Fruit fly (Drosophila melanogaster) whole organism, embryonic: ENCODE measurements around the gene CG11356.
A peak's percentile ranks its signal among the peaks of the same experiment; 100 is the strongest.

ENCODE experiments used
- Abd-B ChIP-seq: fragments of 200-800 bp; sonication (Bioruptor generic); optimal IDR thresholded peaks from 2 replicates; lab custom pipeline; 2018; ENCODE audit warnings: missing biosample characterization, mild to moderate bottlenecking, missing genetic modification characterization, moderate library complexity
- Ada2b ChIP-seq: fragments of 200-800 bp; sonication (Bioruptor generic); IDR thresholded peaks from 2 replicates; pipeline ENCODE4 v1.3.6; 2022; ENCODE audit warnings: missing biosample characterization, missing genetic modification characterization
- Awh ChIP-seq: fragments of 200-800 bp; sonication (Bioruptor generic); IDR thresholded peaks from 2 replicates; pipeline ENCODE4, ENCODE4 v1.3.6; 2022; ENCODE audit warnings: missing biosample characterization, missing genetic modification characterization
- CG10274 ChIP-seq: fragments of 200-800 bp; sonication (Bioruptor generic); optimal IDR thresholded peaks from 3 replicates; lab custom pipeline; 2017; ENCODE audit warnings: missing biosample characterization, mild to moderate bottlenecking, missing genetic modification characterization
- CG10654 ChIP-seq: fragments of 200-800 bp; sonication (Bioruptor generic); optimal IDR thresholded peaks from 2 replicates; lab custom pipeline; 2016; ENCODE audit warnings: missing biosample characterization, missing genetic modification characterization
- CG12104 ChIP-seq: fragments of 200-800 bp; sonication (Bioruptor generic); optimal IDR thresholded peaks from 3 replicates; lab custom pipeline; 2016; ENCODE audit warnings: missing biosample characterization, missing genetic modification characterization
- CG12299 ChIP-seq: fragments of 200-800 bp; sonication (Bioruptor generic); optimal IDR thresholded peaks from 2 replicates; lab custom pipeline; 2018; ENCODE audit warnings: missing biosample characterization, mild to moderate bottlenecking, missing genetic modification characterization
- CG12942 ChIP-seq: fragments of 200-800 bp; sonication (Bioruptor generic); optimal IDR thresholded peaks from 3 replicates; lab custom pipeline; 2016; ENCODE audit warnings: missing biosample characterization, missing genetic modification characterization
- CG13296 ChIP-seq: fragments of 200-800 bp; sonication (Bioruptor generic); optimal IDR thresholded peaks from 3 replicates; lab custom pipeline; 2018; ENCODE audit warnings: missing biosample characterization, mild to moderate bottlenecking, missing genetic modification characterization
- CG13775 ChIP-seq: fragments of 200-800 bp; sonication (Bioruptor generic); optimal IDR thresholded peaks from 3 replicates; lab custom pipeline; 2017; ENCODE audit warnings: missing biosample characterization, mild to moderate bottlenecking, missing genetic modification characterization
- CG15479 ChIP-seq: fragments of 200-800 bp; sonication (Bioruptor generic); optimal IDR thresholded peaks from 3 replicates; lab custom pipeline; 2019; ENCODE audit warnings: missing biosample characterization, mild to moderate bottlenecking, missing genetic modification characterization, moderate library complexity
- CG1603 ChIP-seq: fragments of 200-800 bp; sonication (Bioruptor generic); optimal IDR thresholded peaks from 2 replicates; lab custom pipeline; 2019; ENCODE audit warnings: missing biosample characterization, mild to moderate bottlenecking, missing genetic modification characterization, moderate library complexity
- CG16863 ChIP-seq: fragments of 200-800 bp; sonication (Bioruptor generic); optimal IDR thresholded peaks from 3 replicates; lab custom pipeline; 2016; ENCODE audit warnings: missing biosample characterization, missing genetic modification characterization
- CG17186 ChIP-seq: fragments of 200-800 bp; sonication (Bioruptor generic); optimal IDR thresholded peaks from 3 replicates; lab custom pipeline; 2017; ENCODE audit warnings: missing biosample characterization, missing genetic modification reagents, missing genetic modification characterization
- CG17328 ChIP-seq: fragments of 200-800 bp; sonication (Bioruptor generic); IDR thresholded peaks from 2 replicates; pipeline ENCODE4 v1.3.6; 2022; ENCODE audit warnings: missing biosample characterization, missing genetic modification characterization
- CG17359 ChIP-seq: fragments of 200-800 bp; sonication (Bioruptor generic); optimal IDR thresholded peaks from 3 replicates; lab custom pipeline; 2018; ENCODE audit warnings: missing biosample characterization, mild to moderate bottlenecking, missing genetic modification characterization, moderate library complexity
- CG17385 ChIP-seq: fragments of 200-800 bp; sonication (Bioruptor generic); optimal IDR thresholded peaks from 3 replicates; lab custom pipeline; 2018; ENCODE audit warnings: missing biosample characterization, mild to moderate bottlenecking, missing genetic modification characterization
- CG18011 ChIP-seq: fragments of 200-800 bp; sonication (Bioruptor generic); optimal IDR thresholded peaks from 2 replicates; lab custom pipeline; 2017; ENCODE audit warnings: missing biosample characterization, missing genetic modification characterization, mild to moderate bottlenecking, moderate library complexity, missing genotype
- CG2199 ChIP-seq: fragments of 200-800 bp; sonication (Bioruptor generic); IDR thresholded peaks from 3 replicates; pipeline ENCODE4 v1.3.6; 2022; ENCODE audit warnings: missing biosample characterization, missing genetic modification characterization
- CG2712 ChIP-seq: fragments of 200-800 bp; optimal IDR thresholded peaks from 3 replicates; lab custom pipeline; 2019; ENCODE audit warnings: missing biosample characterization, mild to moderate bottlenecking, missing genetic modification characterization, moderate library complexity
- CG30431 ChIP-seq: fragments of 200-800 bp; sonication (Bioruptor generic); optimal IDR thresholded peaks from 2 replicates; lab custom pipeline; 2017; ENCODE audit warnings: missing biosample characterization, missing genetic modification characterization
- CG32532 ChIP-seq: fragments of 200-800 bp; sonication (Bioruptor generic); IDR thresholded peaks from 2 replicates; pipeline ENCODE4 v1.3.6; 2022; ENCODE audit warnings: missing biosample characterization, missing genetic modification characterization
- CG6254 ChIP-seq: fragments of 200-800 bp; sonication (Bioruptor generic); optimal IDR thresholded peaks from 3 replicates; lab custom pipeline; 2017; ENCODE audit warnings: mild to moderate bottlenecking, missing biosample characterization, missing genetic modification reagents, missing genetic modification characterization
- CG7786 ChIP-seq: fragments of 200-800 bp; sonication (Bioruptor generic); optimal IDR thresholded peaks from 2 replicates; lab custom pipeline; 2016; ENCODE audit warnings: missing biosample characterization, missing genetic modification characterization
- CG8089 ChIP-seq: fragments of 200-800 bp; sonication (Bioruptor generic); optimal IDR thresholded peaks from 3 replicates; lab custom pipeline; 2016; ENCODE audit warnings: missing biosample characterization, missing genetic modification characterization
- CG9876 ChIP-seq: fragments of 200-800 bp; sonication (Bioruptor generic); optimal IDR thresholded peaks from 2 replicates; lab custom pipeline; 2016; ENCODE audit warnings: missing biosample characterization, missing genetic modification characterization
- CTCF ChIP-seq: fragments of 200-800 bp; sonication (Bioruptor generic); optimal IDR thresholded peaks from 2 replicates; lab custom pipeline; 2017; ENCODE audit warnings: missing biosample characterization, mild to moderate bottlenecking, missing genetic modification characterization, moderate library complexity
- CoRest ChIP-seq: fragments of 200-800 bp; sonication (Bioruptor generic); optimal IDR thresholded peaks from 3 replicates; lab custom pipeline; 2018; ENCODE audit warnings: missing biosample characterization, mild to moderate bottlenecking, missing genetic modification characterization, moderate library complexity
- Drgx ChIP-seq: fragments of 200-800 bp; sonication (Bioruptor generic); IDR thresholded peaks from 2 replicates; pipeline ENCODE4 v1.3.6; 2022; ENCODE audit warnings: missing biosample characterization, missing genetic modification characterization
- HLH3B ChIP-seq: fragments of 200-800 bp; sonication (Bioruptor generic); IDR thresholded peaks from 2 replicates; pipeline ENCODE4 v1.3.6; 2022; ENCODE audit warnings: missing biosample characterization, missing genetic modification characterization
- Hmr ChIP-seq: fragments of 200-800 bp; sonication (Bioruptor generic); optimal IDR thresholded peaks from 3 replicates; lab custom pipeline; 2017; ENCODE audit warnings: mild to moderate bottlenecking, missing biosample characterization, missing genetic modification reagents, missing genetic modification characterization
- Hr51 ChIP-seq, 2 experiments: fragments of 200-800 bp; sonication (Bioruptor generic); optimal IDR thresholded peaks; 2 replicates in 1 of 2; 3 replicates in 1 of 2; lab custom pipeline; 2016 to 2018; ENCODE audit warnings: missing biosample characterization in 2 of 2, missing genetic modification characterization in 2 of 2, mild to moderate bottlenecking in 1 of 2, moderate library complexity in 1 of 2
- Med ChIP-seq: fragments of 200-800 bp; sonication (Bioruptor generic); peaks from one replicate; lab custom pipeline; 2016; ENCODE audit warnings: missing biosample characterization, missing genetic modification characterization, mild to moderate bottlenecking, inconsistent platforms, moderate library complexity
- Nf-YA ChIP-seq: fragments of 200-800 bp; sonication (Bioruptor generic); IDR thresholded peaks from 2 replicates; pipeline ENCODE4 v1.3.6; 2022; ENCODE audit warnings: missing biosample characterization, missing genetic modification characterization
- caup ChIP-seq: fragments of 200-800 bp; sonication (Bioruptor generic); optimal IDR thresholded peaks from 3 replicates; lab custom pipeline; 2017; ENCODE audit warnings: missing biosample characterization, mild to moderate bottlenecking, missing genetic modification characterization, moderate library complexity; ENCODE audit not compliant: severe bottlenecking
- crol ChIP-seq: fragments of 200-800 bp; sonication (Bioruptor generic); IDR thresholded peaks from 2 replicates; pipeline ENCODE4 v1.3.6; 2022; ENCODE audit warnings: missing biosample characterization, missing genetic modification characterization
- danr ChIP-seq: fragments of 200-800 bp; sonication (Bioruptor generic); IDR thresholded peaks from 2 replicates; pipeline ENCODE4 v1.3.6; 2022; ENCODE audit warnings: missing biosample characterization, missing genetic modification characterization
- disco-r ChIP-seq: fragments of 200-800 bp; sonication (Bioruptor generic); optimal IDR thresholded peaks from 2 replicates; lab custom pipeline; 2016; ENCODE audit warnings: missing biosample characterization, missing genetic modification characterization
- ewg ChIP-seq: fragments of 200-800 bp; sonication (Bioruptor generic); optimal IDR thresholded peaks from 3 replicates; lab custom pipeline; 2017; ENCODE audit warnings: mild to moderate bottlenecking, missing biosample characterization, missing genetic modification reagents, missing genetic modification characterization
- exex ChIP-seq: fragments of 200-800 bp; sonication (Bioruptor generic); optimal IDR thresholded peaks from 4 replicates; lab custom pipeline; 2018; ENCODE audit warnings: missing biosample characterization, mild to moderate bottlenecking, missing genetic modification characterization, moderate library complexity
- jumu ChIP-seq: fragments of 200-800 bp; sonication (Bioruptor generic); optimal IDR thresholded peaks from 3 replicates; lab custom pipeline; 2016; ENCODE audit warnings: missing biosample characterization, missing genetic modification characterization
- knrl ChIP-seq: fragments of 200-800 bp; sonication (Bioruptor generic); IDR thresholded peaks from 3 replicates; pipeline ENCODE4 v1.3.6; 2022; ENCODE audit warnings: missing biosample characterization, missing genetic modification characterization; ENCODE audit not compliant: partially characterized antibody
- pfk ChIP-seq: fragments of 200-800 bp; sonication (Bioruptor generic); optimal IDR thresholded peaks from 2 replicates; lab custom pipeline; 2018; ENCODE audit warnings: missing biosample characterization, mild to moderate bottlenecking, missing genetic modification characterization, moderate library complexity
- pros ChIP-seq: fragments of 200-800 bp; sonication (Bioruptor generic); optimal IDR thresholded peaks from 3 replicates; lab custom pipeline; 2019; ENCODE audit warnings: missing biosample characterization, mild to moderate bottlenecking, missing genetic modification characterization, moderate library complexity
- psq ChIP-seq: fragments of 200-800 bp; sonication (Bioruptor generic); optimal IDR thresholded peaks from 2 replicates; lab custom pipeline; 2017; ENCODE audit warnings: missing biosample characterization, missing genetic modification characterization
- ranshi ChIP-seq: fragments of 200-800 bp; sonication (Bioruptor generic); IDR thresholded peaks from 2 replicates; pipeline ENCODE4 v1.3.6; 2022; ENCODE audit warnings: missing biosample characterization, missing genetic modification characterization
- run ChIP-seq: fragments of 200-800 bp; sonication (Bioruptor generic); optimal IDR thresholded peaks from 3 replicates; lab custom pipeline; 2018; ENCODE audit warnings: missing biosample characterization, mild to moderate bottlenecking, missing genetic modification characterization
- shn ChIP-seq: fragments of 200-800 bp; sonication (Bioruptor generic); optimal IDR thresholded peaks from 3 replicates; lab custom pipeline; 2016; ENCODE audit warnings: missing biosample characterization, missing genetic modification characterization
- sug ChIP-seq: fragments of 200-800 bp; optimal IDR thresholded peaks from 2 replicates; lab custom pipeline; 2019; ENCODE audit warnings: missing biosample characterization, mild to moderate bottlenecking, missing genetic modification characterization, moderate library complexity
- toy ChIP-seq: fragments of 200-800 bp; sonication (Bioruptor generic); IDR thresholded peaks from 2 replicates; pipeline ENCODE4 v1.3.6; 2022; ENCODE audit warnings: missing biosample characterization, missing genetic modification characterization
- tx ChIP-seq: fragments of 200-800 bp; sonication (Bioruptor generic); optimal IDR thresholded peaks from 2 replicates; lab custom pipeline; 2016; ENCODE audit warnings: missing biosample characterization, missing genetic modification characterization

The CG11356 gene

dm6 chrX:12082244-12082643, 21.4 kb downstream of the CG11356 start (continued):
- TF ChIP-seq Hr51 (GFP tag; optimal IDR thresholded peaks at IDR 0.05; lab: Kevin White, UChicago) (peak in 1 of 2 experiments; percentile 20), CG7786 (GFP tag; lab: Kevin White, UChicago) (no peak), Ada2b (no peak), CTCF (GFP tag; lab: Kevin White, UChicago) (no peak), danr (no peak), shn (no peak), knrl (GFP tag; lab: Robert Waterston, UW) (no peak), CG2712 (tag; lab: Kevin White, UChicago) (peak; percentile 29), Med (GFP tag; lab: Kevin White, UChicago) (peak; percentile 67), CG17385 (GFP tag; lab: Kevin White, UChicago) (peak; percentile 5), CG8089 (GFP tag; lab: Kevin White, UChicago) (no peak), ewg (GFP tag; lab: Kevin White, UChicago) (no peak), CG17359 (tag; lab: Kevin White, UChicago) (peak; percentile 7), ranshi (0 out of 2 replicates have a peak, but pooled peaks have one; percentile 7), CG2199 (GFP tag; lab: Robert Waterston, UW) (no peak), disco-r (GFP tag; lab: Kevin White, UChicago) (no peak), toy (GFP tag; lab: Robert Waterston, UW) (no peak), CG30431 (GFP tag; lab: Kevin White, UChicago) (no peak), psq (GFP tag; lab: Kevin White, UChicago) (no peak), CoRest (tag; lab: Kevin White, UChicago) (peak; percentile 6), run (tag; lab: Kevin White, UChicago) (no peak), CG10654 (no peak)

dm6 chrX:12076243-12076642, 27.4 kb downstream of the CG11356 start:
- TF ChIP-seq Abd-B (GFP tag; lab: Kevin White, UChicago) (peak; percentile 8), CG17186 (GFP tag; lab: Kevin White, UChicago) (no peak), tx (GFP tag; lab: Kevin White, UChicago) (no peak), pros (GFP tag; lab: Kevin White, UChicago) (peak; percentile 27), Drgx (no peak), CG32532 (no peak), Awh (GFP tag; lab: Robert Waterston, UW) (no peak), CG12104 (no peak), crol (GFP tag; lab: Robert Waterston, UW) (no peak), CG12299 (tag; lab: Kevin White, UChicago) (no peak), CG15479 (GFP tag; lab: Kevin White, UChicago) (no peak), caup (GFP tag; lab: Kevin White, UChicago) (no peak), CG13775 (GFP tag; lab: Kevin White, UChicago) (no peak), HLH3B (GFP tag; lab: Robert Waterston, UW) (0 out of 2 replicates have a peak, but pooled peaks have one; percentile 23), jumu (GFP tag; lab: Kevin White, UChicago) (no peak), CG6254 (GFP tag; lab: Kevin White, UChicago) (no peak), CG17328 (GFP tag; lab: Robert Waterston, UW) (no peak), sug (tag; lab: Kevin White, UChicago) (no peak), Nf-YA (no peak), CG1603 (tag; lab: Kevin White, UChicago) (no peak), CG18011 (GFP tag; lab: Kevin White, UChicago) (no peak), exex (tag; lab: Kevin White, UChicago) (no peak), CG16863 (GFP tag; lab: Kevin White, UChicago) (no peak), CG12942 (GFP tag; lab: Kevin White, UChicago) (no peak), CG9876 (GFP tag; lab: Kevin White, UChicago) (no peak), pfk (GFP tag; lab: Kevin White, UChicago) (no peak), CG13296 (GFP tag; lab: Kevin White, UChicago) (no peak), CG10274 (GFP tag; lab: Kevin White, UChicago) (no peak), Hmr (GFP tag; lab: Kevin White, UChicago) (no peak)
